Fruit fly (Drosophila melanogaster): Measurements from ENCODE around the gene beta-Spec.
A peak's percentile ranks its signal among the peaks of the same experiment; 100 is the strongest.

beta-Spec gene

dm6 chrX:17698864-17699504 lies 41.8 kb downstream of the beta-Spec start (continued):
- TF ChIP-seq crp (GFP tag; optimal IDR thresholded peaks at IDR 0.05) (peak in 1 of 2 experiments; percentile 35), HLH54F (GFP tag; optimal IDR thresholded peaks at IDR 0.05) (peak; percentile 86), TFAM (GFP tag; optimal IDR thresholded peaks at IDR 0.05) (peak; percentile 33), Opbp (GFP tag; IDR thresholded peaks at IDR 0.05; ENCODE audit: partially characterized antibody) (no peak), H2.0 (GFP tag; IDR thresholded peaks at IDR 0.05) (peak; percentile 65), CG12744 (GFP tag; optimal IDR thresholded peaks at IDR 0.05) (peak; percentile 83), dimm (GFP tag; IDR thresholded peaks at IDR 0.05) (no peak), Pdp1 (GFP tag; optimal IDR thresholded peaks at IDR 0.05) (peak; percentile 82 to 84), CG15011 (GFP tag; optimal IDR thresholded peaks at IDR 0.05) (peak; percentile 89), CG18599 (GFP tag; optimal IDR thresholded peaks at IDR 0.05) (peak; percentile 91), MBD-R2 (GFP tag; IDR thresholded peaks at IDR 0.05) (peak; percentile 16; the same call in 1 of the 2 replicates), CG2712 (tag; optimal IDR thresholded peaks at IDR 0.05) (peak; percentile 91), cg (GFP tag; optimal IDR thresholded peaks at IDR 0.05) (peak; percentile 29), dpn (GFP tag; optimal IDR thresholded peaks at IDR 0.05) (peak; percentile 83 to 90), CG4707 (GFP tag; optimal IDR thresholded peaks at IDR 0.05) (no peak), Oli (tag; optimal IDR thresholded peaks at IDR 0.05) (peak; percentile 91), CG12104 (GFP tag; optimal IDR thresholded peaks at IDR 0.05) (peak; percentile 89), CG13123 (GFP tag; optimal IDR thresholded peaks at IDR 0.05) (peak; percentile 39), ewg (GFP tag; optimal IDR thresholded peaks at IDR 0.05) (peak; percentile 69), Lhr (GFP tag; optimal IDR thresholded peaks at IDR 0.05) (peak; percentile 36), abd-A (tag; optimal IDR thresholded peaks at IDR 0.05) (no peak), CG11085 (GFP tag; IDR thresholded peaks at IDR 0.05) (no peak), CG6272 (GFP tag; IDR thresholded peaks at IDR 0.05) (peak; percentile 43; the same call in 1 of the 2 replicates), CG30020 (tag; optimal IDR thresholded peaks at IDR 0.05) (peak; percentile 67), dan (GFP tag; IDR thresholded peaks at IDR 0.05) (no peak), CG8359 (GFP tag; optimal IDR thresholded peaks at IDR 0.05; ENCODE audit: borderline replicate concordance) (peak; percentile 46), PHDP (tag; optimal IDR thresholded peaks at IDR 0.05) (peak; percentile 89), emc (GFP tag; optimal IDR thresholded peaks at IDR 0.05) (peak; percentile 69), Sin3A (optimal IDR thresholded peaks at IDR 0.05) (no peak), YL-1 (GFP tag; optimal IDR thresholded peaks at IDR 0.05) (peak; percentile 1), CG10431 (GFP tag; optimal IDR thresholded peaks at IDR 0.05) (peak; percentile 78), Atf6 (GFP tag; IDR thresholded peaks at IDR 0.05) (peak; percentile 78), CG1233 (GFP tag; optimal IDR thresholded peaks at IDR 0.05) (peak; percentile 81), CG4854 (GFP tag; optimal IDR thresholded peaks at IDR 0.05) (peak; percentile 85), CG4282 (GFP tag; optimal IDR thresholded peaks at IDR 0.05) (peak; percentile 11), CG34224 (GFP tag; IDR thresholded peaks at IDR 0.05; ENCODE audit: partially characterized antibody) (no peak), NC2β (GFP tag; optimal IDR thresholded peaks at IDR 0.05) (peak; percentile 72), CG11696 (GFP tag; IDR thresholded peaks at IDR 0.05) (peak; percentile 46; the same call in 1 of the 2 replicates), bbx (GFP tag; IDR thresholded peaks at IDR 0.05; ENCODE audit: partially characterized antibody) (0 out of 2 replicates have a peak, but pooled peaks have one; percentile 8), Dref (GFP tag; IDR thresholded peaks at IDR 0.05) (no peak), peb (GFP tag; IDR thresholded peaks at IDR 0.05) (peak; percentile 7; the same call in 1 of the 2 replicates), CG11695 (GFP tag; IDR thresholded peaks at IDR 0.05) (peak; percentile 87), rib (GFP tag; IDR thresholded peaks at IDR 0.05) (no peak), danr (GFP tag; IDR thresholded peaks at IDR 0.05) (peak; percentile 62; the same call in 1 of the 2 replicates), en (GFP tag; optimal IDR thresholded peaks at IDR 0.05) (peak; percentile 59), ERR (GFP tag; optimal IDR thresholded peaks at IDR 0.05) (peak; percentile 66), CG9437 (GFP tag; optimal IDR thresholded peaks at IDR 0.05) (peak; percentile 87), CG2678 (tag; optimal IDR thresholded peaks at IDR 0.05) (peak; percentile 95), Dip2 (GFP tag; IDR thresholded peaks at IDR 0.05) (no peak)
